Worm (Caenorhabditis elegans) whole organism, L1 larva: ENCODE measurements around the gene cutl-29.

ENCODE experiments used
- aly-2 ChIP-seq: fragments of 150-350 bp; optimal IDR thresholded peaks from 2 replicates; lab custom pipeline; 2014; ENCODE audit warnings: missing biosample characterization, missing genetic modification characterization
- ceh-8 ChIP-seq: fragments of 200-800 bp; sonication (Bioruptor generic); optimal IDR thresholded peaks from 2 replicates; lab custom pipeline; 2018; ENCODE audit warnings: mild to moderate bottlenecking, missing genetic modification characterization, moderate library complexity, missing compliant biosample characterization
- ceh-82 ChIP-seq, 3 experiments: fragments of 150-350 bp in 1 of 3; sonication (generic microtip) in 2 of 3; optimal IDR thresholded peaks; 2 replicates each; lab custom pipeline; 2014 to 2017; ENCODE audit warnings: missing biosample characterization in 3 of 3, missing genetic modification characterization in 3 of 3
- isw-1 ChIP-seq: fragments of 200-800 bp; sonication (Bioruptor generic); IDR thresholded peaks from 2 replicates; pipeline ENCODE4 v1.3.6; 2022; ENCODE audit warnings: missing genetic modification characterization, missing compliant biosample characterization
- lin-39 ChIP-seq: fragments of 150-350 bp; optimal IDR thresholded peaks from 2 replicates; lab custom pipeline; 2014; ENCODE audit warnings: missing biosample characterization, missing genetic modification reagents, missing genetic modification characterization
- nhr-77 ChIP-seq: fragments of 150-350 bp; optimal IDR thresholded peaks from 2 replicates; lab custom pipeline; 2014; ENCODE audit warnings: missing biosample characterization, missing genetic modification characterization

- TF ChIP-seq nhr-77 (tag; lab: Kevin White, UChicago) = no peak
- no peak for TF ChIP-seq aly-2 (tag; lab: Kevin White, UChicago)
- TF ChIP-seq isw-1 (GFP tag; lab: Robert Waterston, UW) = no peak
- TF ChIP-seq lin-39 = no peak
- no peak for TF ChIP-seq ceh-8
- no peak for TF ChIP-seq ceh-82 (tag; optimal IDR thresholded peaks at IDR 0.05; lab: Kevin White, UChicago)
Observed at ce11 chrX:8318950-8319349, 48.1 kb upstream of the cutl-29 start, which contains the start of gene srh-11.
